Fruit fly (Drosophila melanogaster) whole organism, embryonic: ENCODE measurements around the gene CG14300.

Experiments
- Blimp-1 ChIP-seq: fragments of 200-800 bp; sonication (Bioruptor generic); optimal IDR thresholded peaks from 3 replicates; lab custom pipeline; 2018; ENCODE audit warnings: missing biosample characterization, missing genetic modification characterization, mild to moderate bottlenecking, moderate library complexity, missing genetic modification reagents
- CG10267 ChIP-seq: fragments of 200-800 bp; sonication (Bioruptor generic); optimal IDR thresholded peaks from 2 replicates; lab custom pipeline; 2018; ENCODE audit warnings: missing biosample characterization, mild to moderate bottlenecking, missing genetic modification characterization, moderate library complexity
- CG10366 ChIP-seq: fragments of 200-800 bp; sonication (Bioruptor generic); IDR thresholded peaks from 2 replicates; pipeline ENCODE4 v1.3.6; 2022; ENCODE audit warnings: missing biosample characterization, missing genetic modification characterization
- CG15479 ChIP-seq: fragments of 200-800 bp; sonication (Bioruptor generic); optimal IDR thresholded peaks from 3 replicates; lab custom pipeline; 2019; ENCODE audit warnings: missing biosample characterization, mild to moderate bottlenecking, missing genetic modification characterization, moderate library complexity
- CG15601 ChIP-seq: fragments of 200-800 bp; sonication (Bioruptor generic); optimal IDR thresholded peaks from 3 replicates; lab custom pipeline; 2019; ENCODE audit warnings: missing biosample characterization, mild to moderate bottlenecking, missing genetic modification characterization, moderate library complexity
- CG17802 ChIP-seq: fragments of 200-800 bp; sonication (Bioruptor generic); optimal IDR thresholded peaks from 2 replicates; lab custom pipeline; 2018; ENCODE audit warnings: missing biosample characterization, mild to moderate bottlenecking, missing genetic modification characterization, moderate library complexity
- CG18011 ChIP-seq: fragments of 200-800 bp; sonication (Bioruptor generic); optimal IDR thresholded peaks from 2 replicates; lab custom pipeline; 2017; ENCODE audit warnings: missing biosample characterization, missing genetic modification characterization, mild to moderate bottlenecking, moderate library complexity, missing genotype
- CG2116 ChIP-seq: fragments of 200-800 bp; sonication (Bioruptor generic); optimal IDR thresholded peaks from 3 replicates; lab custom pipeline; 2018; ENCODE audit warnings: missing biosample characterization, mild to moderate bottlenecking, missing genetic modification characterization
- CG2120 ChIP-seq: fragments of 200-800 bp; sonication (Bioruptor generic); optimal IDR thresholded peaks from 3 replicates; lab custom pipeline; 2016; ENCODE audit warnings: missing biosample characterization, missing genetic modification characterization
- CG30020 ChIP-seq: fragments of 200-800 bp; optimal IDR thresholded peaks from 2 replicates; lab custom pipeline; 2019; ENCODE audit warnings: missing biosample characterization, mild to moderate bottlenecking, missing genetic modification characterization, moderate library complexity
- CG30403 ChIP-seq: fragments of 200-800 bp; sonication (Bioruptor generic); optimal IDR thresholded peaks from 3 replicates; lab custom pipeline; 2016; ENCODE audit warnings: missing biosample characterization, missing genetic modification characterization
- CG30431 ChIP-seq: fragments of 200-800 bp; sonication (Bioruptor generic); optimal IDR thresholded peaks from 2 replicates; lab custom pipeline; 2017; ENCODE audit warnings: missing biosample characterization, missing genetic modification characterization
- CG33213 ChIP-seq: fragments of 200-800 bp; sonication (Bioruptor generic); optimal IDR thresholded peaks from 3 replicates; lab custom pipeline; 2016; ENCODE audit warnings: missing biosample characterization, missing genetic modification characterization
- CG3847 ChIP-seq: fragments of 200-800 bp; sonication (Bioruptor generic); IDR thresholded peaks from 2 replicates; pipeline ENCODE4 v1.3.6; 2022; ENCODE audit warnings: missing biosample characterization, missing genetic modification characterization
- CG4282 ChIP-seq: fragments of 200-800 bp; sonication (Bioruptor generic); optimal IDR thresholded peaks from 2 replicates; lab custom pipeline; 2016; ENCODE audit warnings: missing biosample characterization, missing genetic modification characterization
- CG8281 ChIP-seq: fragments of 200-800 bp; sonication (Bioruptor generic); optimal IDR thresholded peaks from 2 replicates; lab custom pipeline; 2018; ENCODE audit warnings: missing biosample characterization, mild to moderate bottlenecking, missing genetic modification characterization, moderate library complexity
- CG8388 ChIP-seq: fragments of 200-800 bp; sonication (Bioruptor generic); optimal IDR thresholded peaks from 2 replicates; lab custom pipeline; 2019; ENCODE audit warnings: missing biosample characterization, mild to moderate bottlenecking, missing genetic modification characterization, moderate library complexity
- CG9932 ChIP-seq: fragments of 200-800 bp; sonication (Bioruptor generic); IDR thresholded peaks from 2 replicates; pipeline ENCODE4 v1.3.6; 2022; ENCODE audit warnings: missing biosample characterization, missing genetic modification characterization
- CHES-1-like ChIP-seq: fragments of 200-800 bp; sonication (Bioruptor generic); optimal IDR thresholded peaks from 2 replicates; lab custom pipeline; 2016; ENCODE audit warnings: missing biosample characterization, missing genetic modification characterization
- Doc3 ChIP-seq: fragments of 200-800 bp; sonication (Bioruptor generic); IDR thresholded peaks from 3 replicates; pipeline ENCODE4 v1.3.6; 2022; ENCODE audit warnings: missing biosample characterization, missing genetic modification characterization; ENCODE audit not compliant: partially characterized antibody
- H15 ChIP-seq: fragments of 200-800 bp; sonication (Bioruptor generic); IDR thresholded peaks from 3 replicates; pipeline ENCODE4 v1.3.6; 2022; ENCODE audit warnings: missing biosample characterization, missing genetic modification characterization
- NC2β ChIP-seq: fragments of 200-800 bp; sonication (Bioruptor generic); optimal IDR thresholded peaks from 2 replicates; lab custom pipeline; 2016; ENCODE audit warnings: missing biosample characterization, missing genetic modification characterization
- NFAT ChIP-seq: fragments of 200-800 bp; sonication (Bioruptor generic); IDR thresholded peaks from 2 replicates; pipeline ENCODE4 v1.3.6; 2022; ENCODE audit warnings: missing biosample characterization, missing genetic modification characterization
- Oaz ChIP-seq: fragments of 200-800 bp; sonication (Bioruptor generic); IDR thresholded peaks from 2 replicates; pipeline ENCODE4 v1.3.6; 2022; ENCODE audit warnings: missing biosample characterization, missing genetic modification characterization
- Rfx ChIP-seq: fragments of 200-800 bp; sonication (Bioruptor generic); IDR thresholded peaks from 2 replicates; pipeline ENCODE4 v1.3.6; 2022; ENCODE audit warnings: missing biosample characterization, missing genetic modification characterization
- Xbp1 ChIP-seq: fragments of 200-800 bp; sonication (Bioruptor generic); optimal IDR thresholded peaks from 3 replicates; lab custom pipeline; 2016; ENCODE audit warnings: missing biosample characterization, mild to moderate bottlenecking, missing genetic modification characterization
- ab ChIP-seq: fragments of 200-800 bp; sonication (Bioruptor generic); optimal IDR thresholded peaks from 2 replicates; lab custom pipeline; 2016; ENCODE audit warnings: missing biosample characterization, missing genetic modification characterization
- corto ChIP-seq: fragments of 200-800 bp; sonication (Bioruptor generic); optimal IDR thresholded peaks from 2 replicates; lab custom pipeline; 2016; ENCODE audit warnings: missing biosample characterization, mild to moderate bottlenecking, missing genetic modification characterization, moderate library complexity
- crol ChIP-seq: fragments of 200-800 bp; sonication (Bioruptor generic); IDR thresholded peaks from 2 replicates; pipeline ENCODE4 v1.3.6; 2022; ENCODE audit warnings: missing biosample characterization, missing genetic modification characterization
- grau ChIP-seq: fragments of 200-800 bp; optimal IDR thresholded peaks from 3 replicates; lab custom pipeline; 2019; ENCODE audit warnings: missing biosample characterization, mild to moderate bottlenecking, missing genetic modification characterization, moderate library complexity
- lmd ChIP-seq: fragments of 200-800 bp; sonication (Bioruptor generic); IDR thresholded peaks from 2 replicates; pipeline ENCODE4 v1.3.6; 2022; ENCODE audit warnings: missing biosample characterization, missing genetic modification characterization
- lov ChIP-seq, 2 experiments: fragments of 200-800 bp in 1 of 2; fragments of >200 bp in 1 of 2; sonication (Bioruptor generic) in 1 of 2; IDR thresholded peaks in 1 of 2; optimal IDR thresholded peaks in 1 of 2; 2 replicates in 1 of 2; 3 replicates in 1 of 2; pipeline versions ENCODE4 v1.3.6 to Lab custom; 2017 to 2022; ENCODE audit warnings: missing biosample characterization in 1 of 2, missing genetic modification characterization in 1 of 2
- phol ChIP-seq: fragments of 200-800 bp; sonication (Bioruptor generic); optimal IDR thresholded peaks from 3 replicates; lab custom pipeline; 2018; ENCODE audit warnings: missing biosample characterization, mild to moderate bottlenecking, missing genetic modification characterization, moderate library complexity
- pum ChIP-seq: fragments of 200-800 bp; sonication (Bioruptor generic); optimal IDR thresholded peaks from 2 replicates; lab custom pipeline; 2016; ENCODE audit warnings: missing biosample characterization, missing genetic modification characterization
- sisA ChIP-seq: fragments of 200-800 bp; sonication (Bioruptor generic); IDR thresholded peaks from 2 replicates; pipeline ENCODE4 v1.3.6; 2022; ENCODE audit warnings: missing biosample characterization, missing genetic modification characterization
- slbo ChIP-seq: fragments of 200-800 bp; sonication (Bioruptor generic); IDR thresholded peaks from 2 replicates; pipeline ENCODE4 v1.3.6; 2022; ENCODE audit warnings: missing biosample characterization, missing genetic modification characterization
- slp2 ChIP-seq: fragments of 200-800 bp; sonication (Bioruptor generic); optimal IDR thresholded peaks from 2 replicates; lab custom pipeline; 2016; ENCODE audit warnings: missing biosample characterization, missing genetic modification characterization
- stwl ChIP-seq: fragments of 200-800 bp; sonication (Bioruptor generic); optimal IDR thresholded peaks from 3 replicates; lab custom pipeline; 2018; ENCODE audit warnings: missing biosample characterization, mild to moderate bottlenecking, missing genetic modification characterization, moderate library complexity
- tll ChIP-seq, 2 experiments: fragments of 200-800 bp in 1 of 2; fragments of >200 bp in 1 of 2; sonication (Bioruptor generic) in 1 of 2; optimal IDR thresholded peaks; 2 replicates each; lab custom pipeline; 2017 to 2019; ENCODE audit warnings: missing biosample characterization in 2 of 2, missing genetic modification characterization in 2 of 2, mild to moderate bottlenecking in 1 of 2, moderate library complexity in 1 of 2
- trem ChIP-seq: fragments of 200-800 bp; optimal IDR thresholded peaks from 3 replicates; lab custom pipeline; 2019; ENCODE audit warnings: missing biosample characterization, mild to moderate bottlenecking, missing genetic modification characterization, moderate library complexity
- unc-4 ChIP-seq: fragments of 200-800 bp; sonication (Bioruptor generic); IDR thresholded peaks from 2 replicates; pipeline ENCODE4 v1.3.6; 2022; ENCODE audit warnings: missing biosample characterization, missing genetic modification characterization; ENCODE audit not compliant: partially characterized antibody
- vvl ChIP-seq: fragments of 200-800 bp; sonication (Bioruptor generic); IDR thresholded peaks from 2 replicates; pipeline ENCODE4 v1.3.6; 2022; ENCODE audit warnings: missing biosample characterization, missing genetic modification characterization

Gene CG14300

dm6 chr3R:18663525-18663924, 30.0 kb downstream of the CG14300 start, which contains the start of the genes Cpsf73 and Gos28 (continued):
- TF ChIP-seq slbo (GFP tag; lab: Robert Waterston, UW) (peak; percentile 49), grau (tag; lab: Kevin White, UChicago) (peak; percentile 29), stwl (tag; lab: Kevin White, UChicago) (peak; percentile 75), CG15479 (GFP tag; lab: Kevin White, UChicago) (no peak), pum (GFP tag; lab: Kevin White, UChicago) (peak; percentile 38), CG10366 (GFP tag; lab: Robert Waterston, UW) (no peak), CG30020 (peak; percentile 87), CG10267 (tag; lab: Kevin White, UChicago) (peak; percentile 54), CHES-1-like (GFP tag; lab: Kevin White, UChicago) (peak; percentile 61), vvl (GFP tag; lab: Robert Waterston, UW) (no peak), CG8388 (peak; percentile 25), crol (peak; percentile 26; the same call in 1 of the 2 replicates), phol (tag; lab: Kevin White, UChicago) (peak; percentile 53), trem (tag; lab: Kevin White, UChicago) (peak; percentile 58), Oaz (GFP tag; lab: Robert Waterston, UW) (no peak), corto (GFP tag; lab: Kevin White, UChicago) (no peak), ab (no peak), lmd (no peak), NFAT (GFP tag; lab: Robert Waterston, UW) (no peak), sisA (GFP tag; lab: Robert Waterston, UW) (peak; percentile 28; the same call in 1 of the 2 replicates), CG18011 (GFP tag; lab: Kevin White, UChicago) (peak; percentile 15), Rfx (GFP tag; lab: Robert Waterston, UW) (peak; percentile 48; the same call in 1 of the 2 replicates), unc-4 (0 out of 2 replicates have a peak, but pooled peaks have one; percentile 34), CG8281 (tag; lab: Kevin White, UChicago) (no peak), H15 (GFP tag; lab: Robert Waterston, UW) (no peak), CG33213 (GFP tag; lab: Kevin White, UChicago) (peak; percentile 40), Xbp1 (GFP tag; lab: Kevin White, UChicago) (peak; percentile 6), tll (GFP tag; optimal IDR thresholded peaks at IDR 0.05; lab: Kevin White, UChicago) (peak in 1 of 2 experiments; percentile 74), CG30431 (GFP tag; lab: Kevin White, UChicago) (no peak), CG2120 (GFP tag; lab: Kevin White, UChicago) (peak; percentile 37), Doc3 (0 out of 3 replicates have a peak, but pooled peaks have one; percentile 37), CG17802 (tag; lab: Kevin White, UChicago) (peak; percentile 98), CG30403 (peak; percentile 37), Blimp-1 (peak; percentile 3), slp2 (GFP tag; lab: Kevin White, UChicago) (peak; percentile 13), NC2β (GFP tag; lab: Kevin White, UChicago) (peak; percentile 44), CG3847 (GFP tag; lab: Robert Waterston, UW) (peak; percentile 62), CG4282 (GFP tag; lab: Kevin White, UChicago) (peak; percentile 12), CG15601 (peak; percentile 46), CG2116 (GFP tag; lab: Kevin White, UChicago) (peak; percentile 51), lov (optimal IDR thresholded peaks at IDR 0.05; lab: Kevin White, UChicago) (no peak), lov (GFP tag; IDR thresholded peaks at IDR 0.05; lab: Robert Waterston, UW) (no peak), CG9932 (no peak)
